Worm (Caenorhabditis elegans): ENCODE results near the gene H23N18.5.

The H23N18.5 gene

ce11 chrV:4944219-4944618 is 32.0 kb upstream of the H23N18.5 start, which contains the start of gene str-211:
str-211 (minus strand) TSS chrV:4944319.
- TF ChIP-seq ceh-43 (GFP tag; optimal IDR thresholded peaks at IDR 0.05) (no peak), ces-1 (GFP tag; optimal IDR thresholded peaks at IDR 0.05) (no peak), snpc-4 (tag; optimal IDR thresholded peaks at IDR 0.05) (no peak), mab-5 (tag; optimal IDR thresholded peaks at IDR 0.05) (no peak), bed-3 (GFP tag; optimal IDR thresholded peaks at IDR 0.05) (no peak), unc-39 (tag; optimal IDR thresholded peaks at IDR 0.05) (no peak), cnd-1 (tag; optimal IDR thresholded peaks at IDR 0.05) (no peak), hlh-1 (tag; optimal IDR thresholded peaks at IDR 0.05) (no peak), lsy-2 (tag; optimal IDR thresholded peaks at IDR 0.05) (no peak), nhr-76 (tag; optimal IDR thresholded peaks at IDR 0.05) (no peak)

ce11 chrV:4937337-4937736 is 25.2 kb upstream of the H23N18.5 start:
- no peak for TF ChIP-seq tbx-8 (GFP tag; optimal IDR thresholded peaks at IDR 0.05)
- TF ChIP-seq unc-39 (tag; optimal IDR thresholded peaks at IDR 0.05) = no peak
- no peak for TF ChIP-seq nhr-28 (tag; optimal IDR thresholded peaks at IDR 0.05)
- no peak for TF ChIP-seq zip-8 (tag; optimal IDR thresholded peaks at IDR 0.05)
- no peak for TF ChIP-seq mep-1 (tag; optimal IDR thresholded peaks at IDR 0.05)
- TF ChIP-seq M03D4.4 (tag; optimal IDR thresholded peaks at IDR 0.05) = no peak
- no peak for TF ChIP-seq nhr-237 (tag; optimal IDR thresholded peaks at IDR 0.05)
- TF ChIP-seq bed-3 (GFP tag; optimal IDR thresholded peaks at IDR 0.05) = no peak
- TF ChIP-seq unc-62 (GFP tag; optimal IDR thresholded peaks at IDR 0.05) = no peak
- TF ChIP-seq ham-2 (GFP tag; optimal IDR thresholded peaks at IDR 0.05) = no peak

ce11 chrV:4935096-4935495 is 22.9 kb upstream of the H23N18.5 start:
- no peak for TF ChIP-seq ceh-39 (tag; optimal IDR thresholded peaks at IDR 0.05)
- no peak for TF ChIP-seq elt-1 (tag; optimal IDR thresholded peaks at IDR 0.05; ENCODE audit: borderline replicate concordance, insufficient read depth)
- TF ChIP-seq mep-1 (tag; optimal IDR thresholded peaks at IDR 0.05) = no peak

- TF ChIP-seq nhr-2 (tag; optimal IDR thresholded peaks at IDR 0.05) (no peak), sem-2 (GFP tag; optimal IDR thresholded peaks at IDR 0.05) (no peak), unc-120 (tag; optimal IDR thresholded peaks at IDR 0.05; ENCODE audit: poor library complexity, severe bottlenecking) (no peak), hlh-1 (tag; optimal IDR thresholded peaks at IDR 0.05) (no peak), mep-1 (tag; optimal IDR thresholded peaks at IDR 0.05) (no peak), snpc-4 (tag; optimal IDR thresholded peaks at IDR 0.05) (no peak), mab-5 (tag; optimal IDR thresholded peaks at IDR 0.05) (no peak), elt-1 (tag; optimal IDR thresholded peaks at IDR 0.05; ENCODE audit: borderline replicate concordance, insufficient read depth) (no peak), ztf-11 (tag; optimal IDR thresholded peaks at IDR 0.05) (no peak), cnd-1 (tag; optimal IDR thresholded peaks at IDR 0.05) (no peak), lsy-2 (tag; optimal IDR thresholded peaks at IDR 0.05) (no peak), drap-1 (GFP tag; optimal IDR thresholded peaks at IDR 0.05) (no peak), ham-2 (GFP tag; optimal IDR thresholded peaks at IDR 0.05) (no peak), ceh-83 (GFP tag; optimal IDR thresholded peaks at IDR 0.05) (no peak), lin-32 (GFP tag; optimal IDR thresholded peaks at IDR 0.05) (no peak), M03D4.4 (tag; optimal IDR thresholded peaks at IDR 0.05) (no peak)
Observed at ce11 chrV:4934406-4934805, 22.2 kb upstream of the H23N18.5 start, which contains the start of gene catp-2. catp-2 (plus strand) TSS chrV:4934706.

ce11 chrV:4933268-4933667 is 21.1 kb upstream of the H23N18.5 start:
- TF ChIP-seq snpc-4 (tag; optimal IDR thresholded peaks at IDR 0.05) (no peak), ces-1 (GFP tag; optimal IDR thresholded peaks at IDR 0.05) (no peak), flh-1 (GFP tag; optimal IDR thresholded peaks at IDR 0.05) (no peak), drap-1 (GFP tag; optimal IDR thresholded peaks at IDR 0.05) (no peak), lin-32 (GFP tag; optimal IDR thresholded peaks at IDR 0.05) (no peak), cnd-1 (tag; optimal IDR thresholded peaks at IDR 0.05) (no peak), zip-8 (tag; optimal IDR thresholded peaks at IDR 0.05) (no peak), ztf-11 (tag; optimal IDR thresholded peaks at IDR 0.05) (no peak), sptf-1 (tag; optimal IDR thresholded peaks at IDR 0.05) (no peak), nhr-237 (tag; optimal IDR thresholded peaks at IDR 0.05) (no peak)

- no peak for TF ChIP-seq unc-120 (tag; optimal IDR thresholded peaks at IDR 0.05; ENCODE audit: poor library complexity, severe bottlenecking)
- no peak for TF ChIP-seq M03D4.4 (tag; optimal IDR thresholded peaks at IDR 0.05)
- no peak for TF ChIP-seq mep-1 (tag; optimal IDR thresholded peaks at IDR 0.05)
- TF ChIP-seq bed-3 (GFP tag; optimal IDR thresholded peaks at IDR 0.05) = no peak
- no peak for TF ChIP-seq elt-1 (tag; optimal IDR thresholded peaks at IDR 0.05; ENCODE audit: borderline replicate concordance, insufficient read depth)
- TF ChIP-seq unc-39 (tag; optimal IDR thresholded peaks at IDR 0.05) = no peak
- TF ChIP-seq ham-2 (GFP tag; optimal IDR thresholded peaks at IDR 0.05) = no peak
- TF ChIP-seq unc-62 (GFP tag; optimal IDR thresholded peaks at IDR 0.05) = no peak
- no peak for TF ChIP-seq mab-5 (tag; optimal IDR thresholded peaks at IDR 0.05)
- TF ChIP-seq elt-3 (tag; optimal IDR thresholded peaks at IDR 0.05) = no peak
- TF ChIP-seq lsy-2 (tag; optimal IDR thresholded peaks at IDR 0.05) = no peak
- no peak for TF ChIP-seq sptf-1 (tag; optimal IDR thresholded peaks at IDR 0.05)
- TF ChIP-seq mls-2 (tag; optimal IDR thresholded peaks at IDR 0.05) = no peak
Observed at ce11 chrV:4932814-4933213, 20.6 kb upstream of the H23N18.5 start, which contains the start of gene C02E7.10. C02E7.10 (minus strand) TSS chrV:4933045.

Measured in whole organism, mixed stage, embryonic.